Worm (Caenorhabditis elegans): ENCODE data around the gene ptr-8.

- TF ChIP-seq T22C8.4 (GFP tag; IDR thresholded peaks at IDR 0.05) = no peak
- TF ChIP-seq ztf-29 (GFP tag; IDR thresholded peaks at IDR 0.05) = no peak
- no peak for TF ChIP-seq klf-2 (GFP tag; conservative IDR thresholded peaks at IDR 0.05)
- no peak for TF ChIP-seq tab-1 (GFP tag; IDR thresholded peaks at IDR 0.05)
- TF ChIP-seq flt-1 (GFP tag; IDR thresholded peaks at IDR 0.05) = no peak
These were observed 28.2 kb upstream of the ptr-8 start, which contains the start of gene M106.3 for ce11 chrII:10860840-10861239.

Data from whole organism, midembryonic.